Worm (Caenorhabditis elegans): Measurements from ENCODE around the gene C06E1.9.

The C06E1.9 gene

DNA sequence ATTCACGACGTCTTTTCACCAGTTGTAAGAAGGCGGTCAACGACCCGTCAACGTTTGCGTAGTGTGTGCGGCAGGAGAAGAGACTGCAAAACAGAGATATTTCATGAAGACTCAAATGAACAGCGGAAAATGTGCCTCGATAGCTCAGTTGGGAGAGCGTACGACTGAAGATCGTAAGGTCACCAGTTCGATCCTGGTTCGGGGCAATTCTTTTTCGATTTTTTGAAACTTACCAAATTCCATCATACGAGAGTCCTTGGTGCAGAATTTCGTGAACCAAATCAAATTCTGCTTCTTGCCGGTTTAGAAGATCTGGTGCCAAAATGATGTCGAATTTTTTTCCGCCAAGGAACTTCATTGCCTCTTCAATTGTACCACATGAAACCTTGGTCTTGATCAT, 43.3 kb upstream of the C06E1.9 start (continued):
- TF ChIP-seq B0336.3 (GFP tag; IDR thresholded peaks at IDR 0.05): 0 out of 2 replicates have a peak, but pooled peaks have one; percentile 18
- no peak for TF ChIP-seq nhr-179 (tag; optimal IDR thresholded peaks at IDR 0.05)
- peak; percentile 62 for TF ChIP-seq chd-7 (tag; optimal IDR thresholded peaks at IDR 0.05)
- TF ChIP-seq egrh-3 (GFP tag; IDR thresholded peaks at IDR 0.05): peak; percentile 13; the same call in 1 of the 2 replicates
- TF ChIP-seq repo-1 (tag; optimal IDR thresholded peaks at IDR 0.05): peak; percentile 22
- TF ChIP-seq lin-26 (GFP tag; IDR thresholded peaks at IDR 0.05): peak; percentile 75
- peak; percentile 62 for TF ChIP-seq F23B12.7 (tag; optimal IDR thresholded peaks at IDR 0.05; ENCODE audit: insufficient read depth)
- TF ChIP-seq snpc-1.1 (tag; optimal IDR thresholded peaks at IDR 0.05; ENCODE audit: insufficient read depth): peak; percentile 14
- no peak for TF ChIP-seq nfya-1 (tag; optimal IDR thresholded peaks at IDR 0.05; ENCODE audit: borderline replicate concordance, insufficient read depth)

- TF ChIP-seq nfyb-1 (GFP tag; IDR thresholded peaks at IDR 0.05) (no peak; the same call in 1 of the 2 replicates), unc-62 (GFP tag; optimal IDR thresholded peaks at IDR 0.05) (no peak), repo-1 (tag; optimal IDR thresholded peaks at IDR 0.05) (peak; percentile 64), him-1 (tag; optimal IDR thresholded peaks at IDR 0.05) (no peak), Y56A3A.18 (GFP tag; IDR thresholded peaks at IDR 0.05) (0 out of 2 replicates have a peak, but pooled peaks have one; percentile 24), ama-1 (optimal IDR thresholded peaks at IDR 0.05) (peak; percentile 86), ama-1 (GFP tag; optimal IDR thresholded peaks at IDR 0.05) (no peak)
Observed at ce11 chrIII:8652112-8652694, 42.6 kb upstream of the C06E1.9 start.

ce11 chrIII:8650235-8650817, 40.7 kb upstream of the C06E1.9 start, which contains the start of gene flp-23:
TSS of gene flp-23 (plus strand) at chrIII:8650767.
- peak in 1 of 2 experiments; percentile 54 for TF ChIP-seq rec-8 (tag; optimal IDR thresholded peaks at IDR 0.05)
- TF ChIP-seq K12H6.12 (tag; optimal IDR thresholded peaks at IDR 0.05): no peak
- no peak for TF ChIP-seq Y53G8AR.9 (GFP tag; conservative IDR thresholded peaks at IDR 0.05)
- no peak for TF ChIP-seq lag-1 (GFP tag; IDR thresholded peaks at IDR 0.05)
- peak; percentile 45; the same call in 1 of the 2 replicates for TF ChIP-seq pbrm-1 (GFP tag; IDR thresholded peaks at IDR 0.05)
- TF ChIP-seq hrde-1 (tag; optimal IDR thresholded peaks at IDR 0.05; ENCODE audit: borderline replicate concordance): no peak
- 0 out of 2 replicates have a peak, but pooled peaks have one; percentile 40 for TF ChIP-seq nfyb-1 (GFP tag; IDR thresholded peaks at IDR 0.05)
- peak; percentile 4 for TF ChIP-seq F49E8.2 (tag; optimal IDR thresholded peaks at IDR 0.05; ENCODE audit: insufficient read depth)
- TF ChIP-seq lsy-27 (tag; optimal IDR thresholded peaks at IDR 0.05; ENCODE audit: borderline replicate concordance, insufficient read depth): no peak
- peak; percentile 50 for TF ChIP-seq hmg-1.2 (GFP tag; IDR thresholded peaks at IDR 0.05)
- no peak for TF ChIP-seq ccch-3 (GFP tag; optimal IDR thresholded peaks at IDR 0.05)
- TF ChIP-seq rpc-1 (optimal IDR thresholded peaks at IDR 0.05): peak; percentile 72
- peak; percentile 86 for TF ChIP-seq rpc-1 (tag; optimal IDR thresholded peaks at IDR 0.05)
- no peak for TF ChIP-seq ceh-40 (GFP tag; IDR thresholded peaks at IDR 0.05)
- peak; percentile 72 for TF ChIP-seq lin-26 (GFP tag; IDR thresholded peaks at IDR 0.05)
- TF ChIP-seq lin-40 (tag; optimal IDR thresholded peaks at IDR 0.05): peak; percentile 17
- TF ChIP-seq snpc-4 (GFP tag; optimal IDR thresholded peaks at IDR 0.05): peak; percentile 43
- TF ChIP-seq snpc-4 (tag; optimal IDR thresholded peaks at IDR 0.05): peak in 1 of 4 experiments; percentile 36
- TF ChIP-seq snpc-1.3 (tag; optimal IDR thresholded peaks at IDR 0.05; ENCODE audit: insufficient read depth): peak; percentile 13
- peak; percentile 90 for TF ChIP-seq tbp1 (GFP tag; optimal IDR thresholded peaks at IDR 0.05)
- TF ChIP-seq mxl-1 (tag; optimal IDR thresholded peaks at IDR 0.05): peak; percentile 24
- TF ChIP-seq die-1 (tag; optimal IDR thresholded peaks at IDR 0.05): peak; percentile 62
- TF ChIP-seq ztf-18 (tag; optimal IDR thresholded peaks at IDR 0.05): peak; percentile 52
- no peak for TF ChIP-seq C06A6.2 (GFP tag; conservative IDR thresholded peaks at IDR 0.05)
- peak; percentile 17; the same call in 1 of the 2 replicates for TF ChIP-seq madf-6 (GFP tag; IDR thresholded peaks at IDR 0.05)
- no peak for TF ChIP-seq nfya-2 (GFP tag; IDR thresholded peaks at IDR 0.05)
- peak; percentile 72 for TF ChIP-seq nhr-90 (tag; optimal IDR thresholded peaks at IDR 0.05)
- no peak for TF ChIP-seq ztf-3 (GFP tag; optimal IDR thresholded peaks at IDR 0.05)
- peak; percentile 79 for TF ChIP-seq him-1 (tag; optimal IDR thresholded peaks at IDR 0.05)
- TF ChIP-seq F52B5.7 (tag; optimal IDR thresholded peaks at IDR 0.05): no peak
- TF ChIP-seq B0261.1 (tag; optimal IDR thresholded peaks at IDR 0.05): peak; percentile 76
- 0 out of 2 replicates have a peak, but pooled peaks have one; percentile 9 for TF ChIP-seq egrh-3 (GFP tag; IDR thresholded peaks at IDR 0.05)
